Fruit fly (Drosophila melanogaster) whole organism, embryonic: ENCODE measurements around the gene Ing3.
A peak's percentile ranks its signal among the peaks of the same experiment; 100 is the strongest.

Experiments used
- CG1024 ChIP-seq: fragments of 200-800 bp; sonication (Bioruptor generic); IDR thresholded peaks from 2 replicates; pipeline ENCODE4 v1.3.6; 2022; ENCODE audit warnings: missing biosample characterization, missing genetic modification characterization
- CG1647 ChIP-seq: fragments of 200-800 bp; sonication (Bioruptor generic); optimal IDR thresholded peaks from 3 replicates; lab custom pipeline; 2016; ENCODE audit warnings: missing biosample characterization, missing genetic modification characterization
- CG17612 ChIP-seq: fragments of 200-800 bp; sonication (Bioruptor generic); IDR thresholded peaks from 2 replicates; pipeline ENCODE4 v1.3.6; 2022; ENCODE audit warnings: missing biosample characterization, missing genetic modification characterization
- CG17802 ChIP-seq: fragments of 200-800 bp; sonication (Bioruptor generic); optimal IDR thresholded peaks from 2 replicates; lab custom pipeline; 2018; ENCODE audit warnings: missing biosample characterization, mild to moderate bottlenecking, missing genetic modification characterization, moderate library complexity
- CG18599 ChIP-seq: fragments of 200-800 bp; sonication (Bioruptor generic); optimal IDR thresholded peaks from 3 replicates; lab custom pipeline; 2017; ENCODE audit warnings: missing biosample characterization, missing genetic modification characterization, mild to moderate bottlenecking, moderate library complexity, missing genetic modification reagents
- CG2678 ChIP-seq: fragments of 200-800 bp; sonication (Bioruptor generic); optimal IDR thresholded peaks from 3 replicates; lab custom pipeline; 2019; ENCODE audit warnings: missing biosample characterization, mild to moderate bottlenecking, missing genetic modification characterization, moderate library complexity
- CG3163 ChIP-seq: fragments of 200-800 bp; sonication (Bioruptor generic); optimal IDR thresholded peaks from 3 replicates; lab custom pipeline; 2016; ENCODE audit warnings: missing biosample characterization, missing genetic modification characterization
- CG32767 ChIP-seq: fragments of 200-800 bp; sonication (Bioruptor generic); IDR thresholded peaks from 2 replicates; pipeline ENCODE4 v1.3.6; 2022; ENCODE audit warnings: missing biosample characterization, missing genetic modification characterization
- CG6272 ChIP-seq: fragments of 200-800 bp; sonication (Bioruptor generic); IDR thresholded peaks from 2 replicates; pipeline ENCODE4 v1.3.6; 2022; ENCODE audit warnings: missing biosample characterization, missing genetic modification characterization
- CG6791 ChIP-seq: fragments of 200-800 bp; sonication (Bioruptor generic); IDR thresholded peaks from 3 replicates; pipeline ENCODE4 v1.3.6; 2022; ENCODE audit warnings: missing biosample characterization, missing genetic modification characterization; ENCODE audit not compliant: partially characterized antibody
- CG8359 ChIP-seq: fragments of 200-800 bp; sonication (Bioruptor generic); optimal IDR thresholded peaks from 2 replicates; lab custom pipeline; 2017; ENCODE audit warnings: missing biosample characterization, mild to moderate bottlenecking, missing genetic modification characterization, borderline replicate concordance
- CG8478 ChIP-seq: fragments of >200 bp; optimal IDR thresholded peaks from 2 replicates; lab custom pipeline; 2018
- D ChIP-seq, 2 experiments: fragments of 200-800 bp in 1 of 2; fragments of >200 bp in 1 of 2; sonication (Bioruptor generic) in 1 of 2; optimal IDR thresholded peaks; 2 replicates in 1 of 2; 3 replicates in 1 of 2; lab custom pipeline; 2017; ENCODE audit warnings: mild to moderate bottlenecking in 1 of 2, missing biosample characterization in 1 of 2, missing genetic modification characterization in 1 of 2, missing genetic modification reagents in 1 of 2
- Deaf1 ChIP-seq: fragments of 200-800 bp; optimal IDR thresholded peaks from 3 replicates; lab custom pipeline; 2019; ENCODE audit warnings: missing biosample characterization, mild to moderate bottlenecking, missing genetic modification characterization, moderate library complexity
- Dip3 ChIP-seq: fragments of 200-800 bp; sonication (Bioruptor generic); optimal IDR thresholded peaks from 3 replicates; lab custom pipeline; 2016; ENCODE audit warnings: missing biosample characterization, missing genetic modification characterization
- Eip74EF ChIP-seq, 2 experiments: fragments of 200-800 bp in 1 of 2; fragments of >200 bp in 1 of 2; sonication (Bioruptor generic) in 1 of 2; optimal IDR thresholded peaks; 2 replicates each; lab custom pipeline; 2017 to 2019; ENCODE audit warnings: missing biosample characterization in 2 of 2, missing genetic modification characterization in 2 of 2, mild to moderate bottlenecking in 1 of 2, moderate library complexity in 1 of 2
- HLH54F ChIP-seq: fragments of 200-800 bp; sonication (Bioruptor generic); optimal IDR thresholded peaks from 3 replicates; lab custom pipeline; 2016; ENCODE audit warnings: missing biosample characterization, missing genetic modification characterization
- Hey ChIP-seq: fragments of 200-800 bp; sonication (Bioruptor generic); optimal IDR thresholded peaks from 3 replicates; lab custom pipeline; 2018; ENCODE audit warnings: missing biosample characterization, mild to moderate bottlenecking, missing genetic modification characterization
- HmgD ChIP-seq: fragments of 200-800 bp; sonication (Bioruptor generic); optimal IDR thresholded peaks from 3 replicates; lab custom pipeline; 2016; ENCODE audit warnings: missing biosample characterization, missing genetic modification characterization
- Jarid2 ChIP-seq: fragments of 200-800 bp; sonication (Bioruptor generic); optimal IDR thresholded peaks from 3 replicates; lab custom pipeline; 2017; ENCODE audit warnings: mild to moderate bottlenecking, missing biosample characterization, missing genetic modification reagents, missing genetic modification characterization
- NK7.1 ChIP-seq: fragments of 200-800 bp; sonication (Bioruptor generic); optimal IDR thresholded peaks from 3 replicates; lab custom pipeline; 2016; ENCODE audit warnings: missing biosample characterization, missing genetic modification characterization
- Nf-YB ChIP-seq: fragments of 200-800 bp; sonication (Bioruptor generic); optimal IDR thresholded peaks from 3 replicates; lab custom pipeline; 2019; ENCODE audit warnings: missing biosample characterization, mild to moderate bottlenecking, missing genetic modification characterization, moderate library complexity
- Oaz ChIP-seq: fragments of 200-800 bp; sonication (Bioruptor generic); IDR thresholded peaks from 2 replicates; pipeline ENCODE4 v1.3.6; 2022; ENCODE audit warnings: missing biosample characterization, missing genetic modification characterization
- PHDP ChIP-seq: fragments of 200-800 bp; sonication (Bioruptor generic); optimal IDR thresholded peaks from 3 replicates; lab custom pipeline; 2018; ENCODE audit warnings: missing biosample characterization, mild to moderate bottlenecking, missing genetic modification characterization, moderate library complexity
- Rx ChIP-seq: fragments of 200-800 bp; sonication (Bioruptor generic); IDR thresholded peaks from 2 replicates; pipeline ENCODE4 v1.3.6; 2022; ENCODE audit warnings: missing biosample characterization, missing genetic modification characterization
- aop ChIP-seq: fragments of 200-800 bp; sonication (Bioruptor generic); IDR thresholded peaks from 2 replicates; pipeline ENCODE4 v1.3.6; 2022; ENCODE audit warnings: missing biosample characterization, missing genetic modification characterization
- bsh ChIP-seq, 2 experiments: fragments of 200-800 bp; sonication (Bioruptor generic); optimal IDR thresholded peaks; 2 replicates each; lab custom pipeline; 2017 to 2018; ENCODE audit warnings: mild to moderate bottlenecking in 2 of 2, missing biosample characterization in 2 of 2, missing genetic modification characterization in 2 of 2, moderate library complexity in 1 of 2
- da ChIP-seq: fragments of 200-800 bp; sonication (Bioruptor generic); optimal IDR thresholded peaks from 2 replicates; lab custom pipeline; 2016; ENCODE audit warnings: missing biosample characterization, missing genetic modification characterization
- dati ChIP-seq: fragments of 200-800 bp; sonication (Bioruptor generic); IDR thresholded peaks from 2 replicates; pipeline ENCODE4 v1.3.6; 2022; ENCODE audit warnings: missing biosample characterization, missing genetic modification characterization
- dimm ChIP-seq: fragments of 200-800 bp; sonication (Bioruptor generic); IDR thresholded peaks from 2 replicates; pipeline ENCODE4 v1.3.6; 2022; ENCODE audit warnings: missing biosample characterization, missing genetic modification characterization
- dmrt11E ChIP-seq: fragments of 200-800 bp; sonication (Bioruptor generic); optimal IDR thresholded peaks from 3 replicates; lab custom pipeline; 2018; ENCODE audit warnings: missing biosample characterization, mild to moderate bottlenecking, missing genetic modification characterization, moderate library complexity
- emc ChIP-seq: fragments of 200-800 bp; sonication (Bioruptor generic); optimal IDR thresholded peaks from 2 replicates; lab custom pipeline; 2016; ENCODE audit warnings: missing biosample characterization, missing genetic modification characterization
- hbn ChIP-seq: fragments of 200-800 bp; sonication (Bioruptor generic); IDR thresholded peaks from 2 replicates; pipeline ENCODE4 v1.3.6; 2022; ENCODE audit warnings: missing biosample characterization, missing genetic modification characterization; ENCODE audit not compliant: partially characterized antibody
- hkb ChIP-seq, 2 experiments: fragments of 200-800 bp in 1 of 2; fragments of >200 bp in 1 of 2; sonication (Bioruptor generic) in 1 of 2; IDR thresholded peaks in 1 of 2; optimal IDR thresholded peaks in 1 of 2; 2 replicates each; pipeline versions ENCODE4 v1.3.6 to Lab custom; 2017 to 2022; ENCODE audit warnings: missing biosample characterization in 1 of 2, missing genetic modification characterization in 1 of 2
- jumu ChIP-seq: fragments of 200-800 bp; sonication (Bioruptor generic); optimal IDR thresholded peaks from 3 replicates; lab custom pipeline; 2016; ENCODE audit warnings: missing biosample characterization, missing genetic modification characterization
- lilli ChIP-seq: fragments of 200-800 bp; sonication (Bioruptor generic); optimal IDR thresholded peaks from 3 replicates; lab custom pipeline; 2016; ENCODE audit warnings: missing biosample characterization, missing genetic modification characterization
- lov ChIP-seq, 2 experiments: fragments of 200-800 bp in 1 of 2; fragments of >200 bp in 1 of 2; sonication (Bioruptor generic) in 1 of 2; IDR thresholded peaks in 1 of 2; optimal IDR thresholded peaks in 1 of 2; 2 replicates in 1 of 2; 3 replicates in 1 of 2; pipeline versions ENCODE4 v1.3.6 to Lab custom; 2017 to 2022; ENCODE audit warnings: missing biosample characterization in 1 of 2, missing genetic modification characterization in 1 of 2
- mam ChIP-seq: fragments of 200-800 bp; sonication (Bioruptor generic); optimal IDR thresholded peaks from 3 replicates; lab custom pipeline; 2016; ENCODE audit warnings: missing biosample characterization, missing genetic modification characterization
- pfk ChIP-seq: fragments of 200-800 bp; sonication (Bioruptor generic); optimal IDR thresholded peaks from 2 replicates; lab custom pipeline; 2018; ENCODE audit warnings: missing biosample characterization, mild to moderate bottlenecking, missing genetic modification characterization, moderate library complexity
- phol ChIP-seq: fragments of 200-800 bp; sonication (Bioruptor generic); optimal IDR thresholded peaks from 3 replicates; lab custom pipeline; 2018; ENCODE audit warnings: missing biosample characterization, mild to moderate bottlenecking, missing genetic modification characterization, moderate library complexity
- pzg ChIP-seq: fragments of 200-800 bp; sonication (Bioruptor generic); optimal IDR thresholded peaks from 3 replicates; lab custom pipeline; 2018; ENCODE audit warnings: missing biosample characterization, mild to moderate bottlenecking, missing genetic modification characterization, moderate library complexity
- ranshi ChIP-seq: fragments of 200-800 bp; sonication (Bioruptor generic); IDR thresholded peaks from 2 replicates; pipeline ENCODE4 v1.3.6; 2022; ENCODE audit warnings: missing biosample characterization, missing genetic modification characterization
- rib ChIP-seq: fragments of 200-800 bp; sonication (Bioruptor generic); IDR thresholded peaks from 2 replicates; pipeline ENCODE4 v1.3.6; 2022; ENCODE audit warnings: missing biosample characterization, missing genetic modification characterization
- sim ChIP-seq: fragments of 200-800 bp; sonication (Bioruptor generic); IDR thresholded peaks from 2 replicates; pipeline ENCODE4 v1.3.6; 2022; ENCODE audit warnings: missing biosample characterization, missing genetic modification characterization
- slbo ChIP-seq: fragments of 200-800 bp; sonication (Bioruptor generic); IDR thresholded peaks from 2 replicates; pipeline ENCODE4 v1.3.6; 2022; ENCODE audit warnings: missing biosample characterization, missing genetic modification characterization
- sr ChIP-seq: fragments of 200-800 bp; sonication (Bioruptor generic); IDR thresholded peaks from 3 replicates; pipeline ENCODE4 v1.3.6; 2022; ENCODE audit warnings: missing biosample characterization, missing genetic modification characterization
- tna ChIP-seq: fragments of 200-800 bp; sonication (Bioruptor generic); IDR thresholded peaks from 2 replicates; pipeline ENCODE4 v1.3.6; 2022; ENCODE audit warnings: missing biosample characterization, missing genetic modification characterization; ENCODE audit not compliant: partially characterized antibody
- trem ChIP-seq: fragments of 200-800 bp; optimal IDR thresholded peaks from 3 replicates; lab custom pipeline; 2019; ENCODE audit warnings: missing biosample characterization, mild to moderate bottlenecking, missing genetic modification characterization, moderate library complexity
- wdn ChIP-seq: fragments of 200-800 bp; sonication (Bioruptor generic); IDR thresholded peaks from 2 replicates; pipeline ENCODE4 v1.3.6; 2022; ENCODE audit warnings: missing biosample characterization, missing genetic modification characterization

The Ing3 gene

DNA sequence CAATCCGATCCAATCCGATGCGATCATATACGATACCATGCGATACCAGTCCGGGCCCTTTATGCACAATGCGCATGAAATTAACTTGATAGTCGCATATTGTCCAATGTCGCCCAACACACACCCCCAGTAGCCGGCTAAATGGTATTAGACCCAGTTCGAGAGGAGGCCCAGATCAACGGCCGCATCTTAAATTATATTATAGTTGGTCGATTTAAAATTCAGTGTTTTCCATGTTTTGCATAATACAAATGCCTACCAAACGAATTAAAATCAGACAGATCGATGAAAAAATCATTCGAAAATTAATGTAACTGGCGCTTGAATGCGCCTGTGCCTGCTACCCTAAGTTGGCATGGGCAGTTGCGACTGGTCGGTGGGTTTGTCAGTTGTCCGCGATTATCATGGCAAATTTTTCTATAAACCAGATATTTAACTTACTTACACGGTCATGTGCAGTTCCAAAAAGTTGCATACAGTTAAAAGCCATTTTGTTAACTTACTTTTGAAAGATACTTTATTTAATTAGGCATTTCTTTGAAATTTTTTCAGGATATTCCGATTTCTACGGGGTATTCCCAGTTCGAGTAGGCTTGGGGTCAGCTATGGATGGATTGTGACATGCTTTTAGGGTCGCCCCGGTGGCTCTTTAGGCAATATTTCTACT, 17.1 kb upstream of the Ing3 start (continued):
- TF ChIP-seq HLH54F (GFP tag; lab: Kevin White, UChicago), result no peak
- no peak for TF ChIP-seq lov (optimal IDR thresholded peaks at IDR 0.05; lab: Kevin White, UChicago)
- no peak for TF ChIP-seq lov (GFP tag; IDR thresholded peaks at IDR 0.05; lab: Robert Waterston, UW)
- TF ChIP-seq wdn (GFP tag; lab: Robert Waterston, UW), result no peak
- no peak for TF ChIP-seq CG8478 (lab: Kevin White, UChicago)
- TF ChIP-seq dmrt11E (tag; lab: Kevin White, UChicago), result no peak
- no peak for TF ChIP-seq hkb (optimal IDR thresholded peaks at IDR 0.05; lab: Kevin White, UChicago)
- TF ChIP-seq hkb (GFP tag; IDR thresholded peaks at IDR 0.05; lab: Robert Waterston, UW), result no peak
- TF ChIP-seq CG1647 (GFP tag; lab: Kevin White, UChicago), result no peak
- no peak for TF ChIP-seq trem (tag; lab: Kevin White, UChicago)
- no peak for TF ChIP-seq emc (GFP tag; lab: Kevin White, UChicago)
- TF ChIP-seq sr, result no peak
- no peak for TF ChIP-seq rib (GFP tag; lab: Robert Waterston, UW)
- peak in 1 of 2 experiments; percentile 35 for TF ChIP-seq bsh (GFP tag; optimal IDR thresholded peaks at IDR 0.05; lab: Kevin White, UChicago)
- no peak for TF ChIP-seq Rx (GFP tag; lab: Robert Waterston, UW)
- TF ChIP-seq ranshi (GFP tag; lab: Robert Waterston, UW), result no peak
- TF ChIP-seq mam (GFP tag; lab: Kevin White, UChicago), result no peak
- peak; percentile 49 for TF ChIP-seq CG2678 (tag; lab: Kevin White, UChicago)
- TF ChIP-seq hbn, result no peak
- TF ChIP-seq HmgD (GFP tag; lab: Kevin White, UChicago), result no peak
- TF ChIP-seq jumu (GFP tag; lab: Kevin White, UChicago), result no peak
- TF ChIP-seq CG1024 (GFP tag; lab: Robert Waterston, UW), result no peak
- TF ChIP-seq lilli, result no peak
- no peak for TF ChIP-seq Deaf1 (tag; lab: Kevin White, UChicago)
- TF ChIP-seq Dip3, result no peak
- TF ChIP-seq CG6791, result no peak
- no peak for TF ChIP-seq D (optimal IDR thresholded peaks at IDR 0.05; lab: Kevin White, UChicago)
- TF ChIP-seq D (GFP tag; optimal IDR thresholded peaks at IDR 0.05; lab: Kevin White, UChicago), result no peak
- TF ChIP-seq CG8359, result no peak
- TF ChIP-seq Jarid2 (GFP tag; lab: Kevin White, UChicago), result no peak
- no peak for TF ChIP-seq Oaz (GFP tag; lab: Robert Waterston, UW)
- TF ChIP-seq slbo (GFP tag; lab: Robert Waterston, UW), result 0 out of 2 replicates have a peak, but pooled peaks have one; percentile 22
- no peak for TF ChIP-seq pfk (GFP tag; lab: Kevin White, UChicago)
- TF ChIP-seq PHDP (tag; lab: Kevin White, UChicago), result no peak
- TF ChIP-seq tna (GFP tag; lab: Robert Waterston, UW), result no peak
- TF ChIP-seq pzg (GFP tag; lab: Kevin White, UChicago), result no peak
- peak; percentile 43 for TF ChIP-seq phol (tag; lab: Kevin White, UChicago)
- no peak for TF ChIP-seq CG3163 (GFP tag; lab: Kevin White, UChicago)
- no peak for TF ChIP-seq Nf-YB (GFP tag; lab: Kevin White, UChicago)
- 0 out of 2 replicates have a peak, but pooled peaks have one; percentile 21 for TF ChIP-seq sim (GFP tag; lab: Robert Waterston, UW)
- no peak for TF ChIP-seq aop (GFP tag; lab: Robert Waterston, UW)
- no peak for TF ChIP-seq CG17802 (tag; lab: Kevin White, UChicago)
- TF ChIP-seq CG32767, result no peak
- TF ChIP-seq CG6272 (GFP tag; lab: Robert Waterston, UW), result no peak
- TF ChIP-seq da (GFP tag; lab: Kevin White, UChicago), result no peak
- TF ChIP-seq NK7.1 (GFP tag; lab: Kevin White, UChicago), result no peak
- TF ChIP-seq dati (GFP tag; lab: Robert Waterston, UW), result no peak
- TF ChIP-seq Eip74EF (GFP tag; optimal IDR thresholded peaks at IDR 0.05; lab: Kevin White, UChicago), result peak in 1 of 2 experiments; percentile 6
- TF ChIP-seq dimm, result no peak
- no peak for TF ChIP-seq CG17612 (GFP tag; lab: Robert Waterston, UW)
- TF ChIP-seq CG18599 (GFP tag; lab: Kevin White, UChicago), result no peak
- no peak for TF ChIP-seq Hey (tag; lab: Kevin White, UChicago)
